Worm (Caenorhabditis elegans): ENCODE results near the gene ins-10.

DNA sequence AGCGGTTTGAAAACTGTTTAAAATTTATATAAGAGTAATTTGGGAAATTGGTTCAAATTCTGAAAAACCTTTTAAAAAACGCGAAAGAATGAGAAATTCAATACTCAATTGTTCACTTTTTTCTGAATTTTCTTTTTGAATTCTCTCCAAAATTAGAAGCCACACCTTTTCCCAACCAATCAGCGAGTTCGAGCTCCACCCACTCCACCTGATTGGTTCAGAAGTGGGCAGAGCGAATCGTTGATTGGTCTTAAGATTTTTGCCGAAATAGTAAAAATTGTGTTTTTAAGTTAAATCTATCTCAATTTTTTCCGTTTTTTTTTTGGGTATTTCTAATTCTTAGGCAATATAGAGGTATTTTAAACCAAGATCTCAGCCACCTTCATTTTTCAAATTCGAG, 30.2 kb downstream of the ins-10 start:
- no peak for TF ChIP-seq nhr-237 (tag; optimal IDR thresholded peaks at IDR 0.05)
- TF ChIP-seq nhr-12 (tag; optimal IDR thresholded peaks at IDR 0.05): no peak
- no peak for TF ChIP-seq mep-1 (tag; optimal IDR thresholded peaks at IDR 0.05)
